Fruit fly (Drosophila melanogaster) whole organism, adult: Measurements from ENCODE around the gene CG9628.

Experiments used
- CG12768 ChIP-seq: fragments of 200-800 bp; sonication (Bioruptor generic); optimal IDR thresholded peaks from 2 replicates; lab custom pipeline; 2017; ENCODE audit warnings: missing biosample characterization, missing genetic modification characterization, mild to moderate bottlenecking, moderate library complexity, missing genetic modification reagents
- CG1620 ChIP-seq: fragments of 200-800 bp; sonication (Bioruptor generic); optimal IDR thresholded peaks from 2 replicates; lab custom pipeline; 2016; ENCODE audit warnings: missing biosample characterization, missing genetic modification characterization
- CG7045 ChIP-seq: fragments of 200-800 bp; sonication (Bioruptor generic); optimal IDR thresholded peaks from 2 replicates; lab custom pipeline; 2017; ENCODE audit warnings: missing biosample characterization, mild to moderate bottlenecking, missing genetic modification characterization
- Clk ChIP-seq: fragments of 200-800 bp; sonication (Bioruptor generic); optimal IDR thresholded peaks from 2 replicates; lab custom pipeline; 2017; ENCODE audit warnings: missing biosample characterization, missing genetic modification characterization
- Hr96 ChIP-seq: fragments of 200-800 bp; sonication (Bioruptor generic); optimal IDR thresholded peaks from 2 replicates; lab custom pipeline; 2016; ENCODE audit warnings: missing biosample characterization, missing genetic modification characterization
- Mnt ChIP-seq: fragments of 200-800 bp; sonication (Bioruptor generic); optimal IDR thresholded peaks from 2 replicates; lab custom pipeline; 2016; ENCODE audit warnings: missing biosample characterization, mild to moderate bottlenecking, missing genetic modification characterization
- bab1 ChIP-seq: fragments of 200-800 bp; sonication (Bioruptor generic); optimal IDR thresholded peaks from 3 replicates; lab custom pipeline; 2019; ENCODE audit warnings: missing biosample characterization, mild to moderate bottlenecking, missing genetic modification characterization, moderate library complexity
- cic ChIP-seq: fragments of 200-800 bp; sonication (Bioruptor generic); optimal IDR thresholded peaks from 2 replicates; lab custom pipeline; 2017; ENCODE audit warnings: missing biosample characterization, mild to moderate bottlenecking, missing genetic modification characterization, moderate library complexity
- cnc ChIP-seq, 2 experiments: fragments of >200 bp; optimal IDR thresholded peaks; 2 replicates each; lab custom pipeline; 2017
- kay ChIP-seq: fragments of 200-800 bp; sonication (Bioruptor generic); peaks from one replicate; lab custom pipeline; 2016; ENCODE audit warnings: missing biosample characterization, missing genetic modification characterization, borderline replicate concordance
- ovo ChIP-seq: fragments of 200-800 bp; sonication (Bioruptor generic); optimal IDR thresholded peaks from 2 replicates; lab custom pipeline; 2016; ENCODE audit warnings: missing biosample characterization, missing genetic modification characterization
- tj ChIP-seq: fragments of 200-800 bp; sonication (Bioruptor generic); optimal IDR thresholded peaks from 3 replicates; lab custom pipeline; 2017; ENCODE audit warnings: missing biosample characterization, mild to moderate bottlenecking, missing genetic modification characterization, moderate library complexity

dm6 chr3L:14632908-14633307 lies 10.3 kb downstream of the CG9628 start:
- TF ChIP-seq Clk (no peak), cnc (optimal IDR thresholded peaks at IDR 0.05; lab: Kevin White, UChicago) (no peak), Mnt (GFP tag; lab: Kevin White, UChicago) (no peak), kay (GFP tag; lab: Kevin White, UChicago) (no peak), bab1 (no peak), CG12768 (GFP tag; lab: Kevin White, UChicago) (no peak), CG7045 (GFP tag; lab: Kevin White, UChicago) (no peak), Hr96 (GFP tag; lab: Kevin White, UChicago) (no peak), cic (GFP tag; lab: Kevin White, UChicago) (no peak), tj (GFP tag; lab: Kevin White, UChicago) (peak; percentile 63), CG1620 (GFP tag; lab: Kevin White, UChicago) (no peak), ovo (GFP tag; lab: Kevin White, UChicago) (no peak)
